Worm (Caenorhabditis elegans): ENCODE data around the gene T01D1.4.

- TF ChIP-seq nhr-237 (tag; optimal IDR thresholded peaks at IDR 0.05): no peak
- TF ChIP-seq sptf-1 (tag; optimal IDR thresholded peaks at IDR 0.05): no peak
- no peak for TF ChIP-seq ces-1 (GFP tag; optimal IDR thresholded peaks at IDR 0.05)
- no peak for TF ChIP-seq unc-39 (tag; optimal IDR thresholded peaks at IDR 0.05)
Measured at ce11 chrII:162182-162581, 16.7 kb downstream of the T01D1.4 start, which contains the start of gene etr-1.
